Worm (Caenorhabditis elegans): ENCODE data around the gene K02A6.3.

K02A6.3 gene

ce11 chrX:8210999-8211398 is 20.7 kb downstream of the K02A6.3 start, which contains the start of gene cdd-1:
TSS of gene cdd-1 (minus strand) at chrX:8211149.
- TF ChIP-seq F16B12.6 (tag; optimal IDR thresholded peaks at IDR 0.05) (no peak), mab-9 (GFP tag; IDR thresholded peaks at IDR 0.05) (0 out of 2 replicates have a peak, but pooled peaks have one; percentile 9), egl-13 (tag; optimal IDR thresholded peaks at IDR 0.05) (no peak), elt-2 (tag; optimal IDR thresholded peaks at IDR 0.05) (peak; percentile 87), fkh-8 (tag; optimal IDR thresholded peaks at IDR 0.05) (no peak), lin-14 (GFP tag; optimal IDR thresholded peaks at IDR 0.05) (peak; percentile 34), lin-35 (GFP tag; optimal IDR thresholded peaks at IDR 0.05) (peak in 1 of 2 experiments; percentile 72), blmp-1 (tag; optimal IDR thresholded peaks at IDR 0.05) (peak; percentile 56), nhr-20 (tag; optimal IDR thresholded peaks at IDR 0.05) (peak; percentile 60), C34B4.2 (tag; optimal IDR thresholded peaks at IDR 0.05) (no peak), nhr-90 (tag; optimal IDR thresholded peaks at IDR 0.05; ENCODE audit: poor library complexity) (peak; percentile 46), tlp-1 (tag; optimal IDR thresholded peaks at IDR 0.05) (no peak), grh-1 (GFP tag; IDR thresholded peaks at IDR 0.05) (0 out of 2 replicates have a peak, but pooled peaks have one; percentile 5), elt-3 (tag; optimal IDR thresholded peaks at IDR 0.05) (peak in 5 of 6 experiments; percentile 17 to 90 (median 52)), efl-1 (optimal IDR thresholded peaks at IDR 0.05) (no peak), efl-1 (GFP tag; optimal IDR thresholded peaks at IDR 0.05 in 1 of 2) (peak in 1 of 2 experiments; percentile 79), nhr-71 (tag; optimal IDR thresholded peaks at IDR 0.05) (peak; percentile 68), jun-1 (tag; optimal IDR thresholded peaks at IDR 0.05) (peak; percentile 26), unc-130 (tag; optimal IDR thresholded peaks at IDR 0.05) (no peak), pag-3 (tag; optimal IDR thresholded peaks at IDR 0.05; ENCODE audit: borderline replicate concordance, insufficient read depth) (peak; percentile 50), nhr-85 (tag) (peak; percentile 73), mdl-1 (tag; optimal IDR thresholded peaks at IDR 0.05) (peak in 1 of 2 experiments; percentile 69), snu-23 (GFP tag; optimal IDR thresholded peaks at IDR 0.05) (peak; percentile 54)

- TF ChIP-seq elt-3 (tag; optimal IDR thresholded peaks at IDR 0.05) (no peak), ceh-90 (tag; optimal IDR thresholded peaks at IDR 0.05) (no peak), nhr-77 (tag; optimal IDR thresholded peaks at IDR 0.05) (no peak), unc-86 (tag; optimal IDR thresholded peaks at IDR 0.05) (peak; percentile 38), unc-98 (GFP tag; IDR thresholded peaks at IDR 0.05) (no peak), ceh-8 (GFP tag; optimal IDR thresholded peaks at IDR 0.05) (no peak), efl-1 (optimal IDR thresholded peaks at IDR 0.05) (peak; percentile 9 to 13), efl-1 (GFP tag; optimal IDR thresholded peaks at IDR 0.05 in 1 of 2) (no peak), lin-14 (GFP tag; optimal IDR thresholded peaks at IDR 0.05) (peak; percentile 90), lin-15B (tag; optimal IDR thresholded peaks at IDR 0.05) (no peak), C16A3.4 (tag; optimal IDR thresholded peaks at IDR 0.05) (peak; percentile 5), nhr-71 (tag; optimal IDR thresholded peaks at IDR 0.05) (peak; percentile 52), pqm-1 (tag; optimal IDR thresholded peaks at IDR 0.05) (no peak), fkh-10 (GFP tag; optimal IDR thresholded peaks at IDR 0.05) (peak; percentile 68), lin-13 (GFP tag; optimal IDR thresholded peaks at IDR 0.05) (no peak), lin-35 (GFP tag; optimal IDR thresholded peaks at IDR 0.05) (peak in 1 of 2 experiments; percentile 19), lir-3 (tag; optimal IDR thresholded peaks at IDR 0.05; ENCODE audit: poor library complexity) (no peak), vab-15 (tag; optimal IDR thresholded peaks at IDR 0.05) (no peak), unc-30 (tag; optimal IDR thresholded peaks at IDR 0.05) (no peak), snpc-4 (tag; optimal IDR thresholded peaks at IDR 0.05) (no peak), C34B4.2 (tag; optimal IDR thresholded peaks at IDR 0.05) (no peak), ceh-63 (GFP tag; optimal IDR thresholded peaks at IDR 0.05) (no peak), nhr-237 (tag; optimal IDR thresholded peaks at IDR 0.05) (no peak), ztf-4 (tag; optimal IDR thresholded peaks at IDR 0.05) (no peak), fkh-4 (tag; optimal IDR thresholded peaks at IDR 0.05; ENCODE audit: borderline replicate concordance) (no peak), aly-2 (tag; optimal IDR thresholded peaks at IDR 0.05) (no peak), irx-1 (tag; optimal IDR thresholded peaks at IDR 0.05) (no peak), hpl-2 (GFP tag; optimal IDR thresholded peaks at IDR 0.05) (no peak), ces-1 (GFP tag; optimal IDR thresholded peaks at IDR 0.05) (no peak), pax-3 (tag; optimal IDR thresholded peaks at IDR 0.05) (no peak), Y116A8C.19 (tag; optimal IDR thresholded peaks at IDR 0.05; ENCODE audit: borderline replicate concordance) (no peak), efl-3 (GFP tag; optimal IDR thresholded peaks at IDR 0.05) (no peak), mep-1 (tag; optimal IDR thresholded peaks at IDR 0.05) (peak; percentile 44), skn-1 (tag; optimal IDR thresholded peaks at IDR 0.05) (peak; percentile 45), elt-2 (tag; optimal IDR thresholded peaks at IDR 0.05) (no peak), jun-1 (tag; optimal IDR thresholded peaks at IDR 0.05) (no peak), pag-3 (tag; optimal IDR thresholded peaks at IDR 0.05; ENCODE audit: borderline replicate concordance, insufficient read depth) (no peak)
These were observed 25.8 kb downstream of the K02A6.3 start for ce11 chrX:8205919-8206318.

Measured in whole organism, L1 larva.